Fruit fly (Drosophila melanogaster) whole organism, embryonic: ENCODE data around the gene CG12773.

ENCODE experiments used
- CG10321 ChIP-seq: fragments of 200-800 bp; sonication (Bioruptor generic); IDR thresholded peaks from 2 replicates; pipeline ENCODE4 v1.3.6; 2022; ENCODE audit warnings: missing biosample characterization, missing genetic modification characterization
- CG11696 ChIP-seq: fragments of 200-800 bp; sonication (Bioruptor generic); IDR thresholded peaks from 2 replicates; pipeline ENCODE4 v1.3.6; 2022; ENCODE audit warnings: missing biosample characterization, missing genetic modification characterization
- CG12659 ChIP-seq: fragments of 200-800 bp; sonication (Bioruptor generic); optimal IDR thresholded peaks from 3 replicates; lab custom pipeline; 2017; ENCODE audit warnings: mild to moderate bottlenecking, missing biosample characterization, missing genetic modification reagents, missing genetic modification characterization
- CG13287 ChIP-seq: fragments of 200-800 bp; sonication (Bioruptor generic); IDR thresholded peaks from 2 replicates; pipeline ENCODE4 v1.3.6; 2022; ENCODE audit warnings: missing biosample characterization, missing genetic modification characterization; ENCODE audit not compliant: partially characterized antibody
- CG13894 ChIP-seq: fragments of 200-800 bp; sonication (Bioruptor generic); optimal IDR thresholded peaks from 3 replicates; lab custom pipeline; 2018; ENCODE audit warnings: missing biosample characterization, mild to moderate bottlenecking, missing genetic modification characterization, moderate library complexity
- CG14441 ChIP-seq: fragments of 200-800 bp; sonication (Bioruptor generic); IDR thresholded peaks from 2 replicates; pipeline ENCODE4 v1.3.6; 2022; ENCODE audit warnings: missing biosample characterization, missing genetic modification characterization
- CG14860 ChIP-seq: fragments of 200-800 bp; sonication (Bioruptor generic); IDR thresholded peaks from 3 replicates; pipeline ENCODE4 v1.3.6; 2022; ENCODE audit warnings: missing biosample characterization, missing genetic modification characterization; ENCODE audit not compliant: partially characterized antibody
- CG18764 ChIP-seq: fragments of 200-800 bp; sonication (Bioruptor generic); optimal IDR thresholded peaks from 3 replicates; lab custom pipeline; 2016; ENCODE audit warnings: missing biosample characterization, missing genetic modification characterization
- CG2120 ChIP-seq: fragments of 200-800 bp; sonication (Bioruptor generic); optimal IDR thresholded peaks from 3 replicates; lab custom pipeline; 2016; ENCODE audit warnings: missing biosample characterization, missing genetic modification characterization
- CG30403 ChIP-seq: fragments of 200-800 bp; sonication (Bioruptor generic); optimal IDR thresholded peaks from 3 replicates; lab custom pipeline; 2016; ENCODE audit warnings: missing biosample characterization, missing genetic modification characterization
- CG32532 ChIP-seq: fragments of 200-800 bp; sonication (Bioruptor generic); IDR thresholded peaks from 2 replicates; pipeline ENCODE4 v1.3.6; 2022; ENCODE audit warnings: missing biosample characterization, missing genetic modification characterization
- CG34422 ChIP-seq: fragments of 200-800 bp; sonication (Bioruptor generic); IDR thresholded peaks from 3 replicates; pipeline ENCODE4 v1.3.6; 2022; ENCODE audit warnings: missing biosample characterization, missing genetic modification characterization
- CG7357 ChIP-seq: fragments of 200-800 bp; sonication (Bioruptor generic); IDR thresholded peaks from 3 replicates; pipeline ENCODE4 v1.3.6; 2022; ENCODE audit warnings: missing biosample characterization, missing genetic modification characterization
- CG8388 ChIP-seq: fragments of 200-800 bp; sonication (Bioruptor generic); optimal IDR thresholded peaks from 2 replicates; lab custom pipeline; 2019; ENCODE audit warnings: missing biosample characterization, mild to moderate bottlenecking, missing genetic modification characterization, moderate library complexity
- CG8924 ChIP-seq: fragments of 200-800 bp; optimal IDR thresholded peaks from 3 replicates; lab custom pipeline; 2019; ENCODE audit warnings: missing biosample characterization, mild to moderate bottlenecking, missing genetic modification characterization, moderate library complexity
- CG9609 ChIP-seq: fragments of 200-800 bp; sonication (Bioruptor generic); optimal IDR thresholded peaks from 3 replicates; lab custom pipeline; 2016; ENCODE audit warnings: missing biosample characterization, missing genetic modification characterization
- CrebB ChIP-seq: fragments of 200-800 bp; sonication (Bioruptor generic); optimal IDR thresholded peaks from 3 replicates; lab custom pipeline; 2018; ENCODE audit warnings: missing biosample characterization, mild to moderate bottlenecking, missing genetic modification characterization
- Dek ChIP-seq: fragments of 200-800 bp; sonication (Bioruptor generic); optimal IDR thresholded peaks from 3 replicates; lab custom pipeline; 2019; ENCODE audit warnings: missing biosample characterization, mild to moderate bottlenecking, missing genetic modification characterization, moderate library complexity
- Dip2 ChIP-seq: fragments of 200-800 bp; sonication (Bioruptor generic); IDR thresholded peaks from 2 replicates; pipeline ENCODE4 v1.3.6; 2022; ENCODE audit warnings: missing biosample characterization, missing genetic modification characterization
- Dip3 ChIP-seq: fragments of 200-800 bp; sonication (Bioruptor generic); optimal IDR thresholded peaks from 3 replicates; lab custom pipeline; 2016; ENCODE audit warnings: missing biosample characterization, missing genetic modification characterization
- Doc2 ChIP-seq: fragments of 200-800 bp; sonication (Bioruptor generic); IDR thresholded peaks from 2 replicates; pipeline ENCODE4 v1.3.6; 2022; ENCODE audit warnings: missing biosample characterization, missing genetic modification characterization
- ERR ChIP-seq: fragments of 200-800 bp; sonication (Bioruptor generic); optimal IDR thresholded peaks from 2 replicates; lab custom pipeline; 2016; ENCODE audit warnings: missing biosample characterization, missing genetic modification characterization
- Elba2 ChIP-seq: fragments of 200-800 bp; sonication (Bioruptor generic); optimal IDR thresholded peaks from 3 replicates; lab custom pipeline; 2016; ENCODE audit warnings: missing biosample characterization, missing genetic modification characterization
- Fer3 ChIP-seq: fragments of 200-800 bp; sonication (Bioruptor generic); optimal IDR thresholded peaks from 2 replicates; lab custom pipeline; 2018; ENCODE audit warnings: missing biosample characterization, mild to moderate bottlenecking, missing genetic modification characterization, moderate library complexity
- HLHmδ ChIP-seq: fragments of 200-800 bp; sonication (Bioruptor generic); optimal IDR thresholded peaks from 2 replicates; lab custom pipeline; 2018; ENCODE audit warnings: missing biosample characterization, mild to moderate bottlenecking, missing genetic modification characterization, moderate library complexity
- Hand ChIP-seq: fragments of 200-800 bp; sonication (Bioruptor generic); optimal IDR thresholded peaks from 2 replicates; lab custom pipeline; 2017; ENCODE audit warnings: mild to moderate bottlenecking, missing biosample characterization, missing genetic modification reagents, missing genetic modification characterization
- Hey ChIP-seq: fragments of 200-800 bp; sonication (Bioruptor generic); optimal IDR thresholded peaks from 3 replicates; lab custom pipeline; 2018; ENCODE audit warnings: missing biosample characterization, mild to moderate bottlenecking, missing genetic modification characterization
- Mes4 ChIP-seq: fragments of 200-800 bp; sonication (Bioruptor generic); optimal IDR thresholded peaks from 2 replicates; lab custom pipeline; 2016; ENCODE audit warnings: missing biosample characterization, missing genetic modification characterization
- Sin3A ChIP-seq: fragments of >200 bp; optimal IDR thresholded peaks from 2 replicates; lab custom pipeline; 2018
- al ChIP-seq: fragments of 200-800 bp; sonication (Bioruptor generic); IDR thresholded peaks from 2 replicates; pipeline ENCODE4 v1.3.6; 2022; ENCODE audit warnings: missing biosample characterization, missing genetic modification characterization
- bcd ChIP-seq: fragments of 200-800 bp; sonication (Bioruptor generic); optimal IDR thresholded peaks from 2 replicates; lab custom pipeline; 2017; ENCODE audit warnings: missing biosample characterization, mild to moderate bottlenecking, missing genetic modification characterization
- cg ChIP-seq: fragments of 200-800 bp; sonication (Bioruptor generic); optimal IDR thresholded peaks from 3 replicates; lab custom pipeline; 2019; ENCODE audit warnings: missing biosample characterization, mild to moderate bottlenecking, missing genetic modification characterization, moderate library complexity
- chif ChIP-seq, 2 experiments: fragments of 200-800 bp; sonication (Bioruptor generic); optimal IDR thresholded peaks; 3 replicates each; lab custom pipeline; 2016; ENCODE audit warnings: missing biosample characterization in 2 of 2, missing genetic modification characterization in 2 of 2
- chm ChIP-seq: fragments of 200-800 bp; sonication (Bioruptor generic); IDR thresholded peaks from 2 replicates; pipeline ENCODE4 v1.3.6; 2022; ENCODE audit warnings: missing biosample characterization, missing genetic modification characterization
- dmrt99B ChIP-seq: fragments of 200-800 bp; sonication (Bioruptor generic); optimal IDR thresholded peaks from 2 replicates; lab custom pipeline; 2018; ENCODE audit warnings: missing biosample characterization, mild to moderate bottlenecking, missing genetic modification characterization, moderate library complexity
- ewg ChIP-seq: fragments of 200-800 bp; sonication (Bioruptor generic); optimal IDR thresholded peaks from 3 replicates; lab custom pipeline; 2017; ENCODE audit warnings: mild to moderate bottlenecking, missing biosample characterization, missing genetic modification reagents, missing genetic modification characterization
- eyg ChIP-seq: fragments of 200-800 bp; sonication (Bioruptor generic); optimal IDR thresholded peaks from 3 replicates; lab custom pipeline; 2016; ENCODE audit warnings: missing biosample characterization, missing genetic modification characterization
- gcm2 ChIP-seq: fragments of 200-800 bp; sonication (Bioruptor generic); optimal IDR thresholded peaks from 2 replicates; lab custom pipeline; 2016; ENCODE audit warnings: missing biosample characterization, missing genetic modification characterization
- grau ChIP-seq: fragments of 200-800 bp; optimal IDR thresholded peaks from 3 replicates; lab custom pipeline; 2019; ENCODE audit warnings: missing biosample characterization, mild to moderate bottlenecking, missing genetic modification characterization, moderate library complexity
- hkb ChIP-seq, 2 experiments: fragments of 200-800 bp in 1 of 2; fragments of >200 bp in 1 of 2; sonication (Bioruptor generic) in 1 of 2; IDR thresholded peaks in 1 of 2; optimal IDR thresholded peaks in 1 of 2; 2 replicates each; pipeline versions ENCODE4 v1.3.6 to Lab custom; 2017 to 2022; ENCODE audit warnings: missing biosample characterization in 1 of 2, missing genetic modification characterization in 1 of 2
- jigr1 ChIP-seq: fragments of 200-800 bp; sonication (Bioruptor generic); IDR thresholded peaks from 3 replicates; pipeline ENCODE4 v1.3.6; 2022; ENCODE audit warnings: missing biosample characterization, missing genetic modification characterization
- lola ChIP-seq, 3 experiments: fragments of >200 bp in 2 of 3; fragments of 200-800 bp in 1 of 3; sonication (Bioruptor generic) in 1 of 3; optimal IDR thresholded peaks; 2 replicates each; lab custom pipeline; 2017 to 2019; ENCODE audit warnings: missing biosample characterization in 3 of 3, missing genetic modification characterization in 3 of 3, mild to moderate bottlenecking in 1 of 3, moderate library complexity in 1 of 3
- nmo ChIP-seq: fragments of 200-800 bp; sonication (Bioruptor generic); optimal IDR thresholded peaks from 2 replicates; lab custom pipeline; 2018; ENCODE audit warnings: missing biosample characterization, mild to moderate bottlenecking, missing genetic modification characterization, moderate library complexity
- odd ChIP-seq: fragments of 200-800 bp; sonication (Bioruptor generic); optimal IDR thresholded peaks from 2 replicates; lab custom pipeline; 2017; ENCODE audit warnings: missing biosample characterization, mild to moderate bottlenecking, missing genetic modification characterization
- phol ChIP-seq: fragments of 200-800 bp; sonication (Bioruptor generic); optimal IDR thresholded peaks from 3 replicates; lab custom pipeline; 2018; ENCODE audit warnings: missing biosample characterization, mild to moderate bottlenecking, missing genetic modification characterization, moderate library complexity
- repo ChIP-seq: fragments of 200-800 bp; sonication (Bioruptor generic); optimal IDR thresholded peaks from 2 replicates; lab custom pipeline; 2016; ENCODE audit warnings: missing biosample characterization, missing genetic modification characterization
- sens ChIP-seq: fragments of 200-800 bp; sonication (Bioruptor generic); peaks from one replicate; lab custom pipeline; 2016; ENCODE audit warnings: missing biosample characterization, missing genetic modification characterization
- tna ChIP-seq: fragments of 200-800 bp; sonication (Bioruptor generic); IDR thresholded peaks from 2 replicates; pipeline ENCODE4 v1.3.6; 2022; ENCODE audit warnings: missing biosample characterization, missing genetic modification characterization; ENCODE audit not compliant: partially characterized antibody
- unc-4 ChIP-seq: fragments of 200-800 bp; sonication (Bioruptor generic); IDR thresholded peaks from 2 replicates; pipeline ENCODE4 v1.3.6; 2022; ENCODE audit warnings: missing biosample characterization, missing genetic modification characterization; ENCODE audit not compliant: partially characterized antibody

Gene CG12773

DNA sequence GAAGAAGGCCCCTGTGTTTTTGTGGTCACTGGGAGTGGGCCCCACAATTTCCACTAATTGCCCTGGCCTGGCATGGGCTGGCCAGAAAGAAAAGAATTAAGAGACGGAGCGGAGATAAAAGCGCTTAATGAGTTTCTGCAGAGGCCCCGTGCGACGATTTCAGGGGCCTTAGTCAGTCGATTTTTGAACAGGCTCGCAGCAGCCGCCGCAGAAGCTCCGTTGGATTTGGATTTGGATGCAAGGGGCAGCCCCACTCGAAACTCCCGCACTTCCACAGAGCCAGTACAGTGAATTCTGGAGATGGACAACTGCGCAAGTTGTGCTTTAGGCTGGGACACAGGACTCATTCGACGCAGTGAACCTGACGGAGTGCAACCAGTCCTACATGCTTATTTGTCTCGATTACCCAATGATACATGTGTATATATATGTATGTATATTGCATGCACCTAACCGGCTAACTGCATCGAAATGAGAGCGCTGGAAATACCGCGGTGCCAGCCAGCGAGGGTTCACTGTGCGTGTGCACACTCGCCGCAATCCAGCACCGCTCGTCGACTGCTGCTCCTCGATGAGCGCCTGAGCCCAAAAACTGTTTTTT is 44.8 kb upstream of the CG12773 start (continued):
- TF ChIP-seq hkb (optimal IDR thresholded peaks at IDR 0.05; lab: Kevin White, UChicago) (no peak), hkb (GFP tag; IDR thresholded peaks at IDR 0.05; lab: Robert Waterston, UW) (peak; percentile 72; the same call in 1 of the 2 replicates), HLHmδ (no peak), odd (peak; percentile 39), Hey (tag; lab: Kevin White, UChicago) (no peak), CG14860 (GFP tag; lab: Robert Waterston, UW) (no peak), CG32532 (GFP tag; lab: Robert Waterston, UW) (peak; percentile 58), Dek (peak; percentile 31), CG8388 (GFP tag; lab: Kevin White, UChicago) (peak; percentile 29), CG7357 (GFP tag; lab: Robert Waterston, UW) (peak; percentile 74; the same call in 2 of the 3 replicates), cg (GFP tag; lab: Kevin White, UChicago) (no peak), eyg (GFP tag; lab: Kevin White, UChicago) (no peak), Mes4 (GFP tag; lab: Kevin White, UChicago) (no peak), CG2120 (GFP tag; lab: Kevin White, UChicago) (peak; percentile 79), Dip3 (GFP tag; lab: Kevin White, UChicago) (peak; percentile 53), phol (tag; lab: Kevin White, UChicago) (peak; percentile 62), lola (GFP tag; optimal IDR thresholded peaks at IDR 0.05; lab: Kevin White, UChicago) (peak in 1 of 3 experiments; percentile 38), CG9609 (GFP tag; lab: Kevin White, UChicago) (peak; percentile 28), tna (GFP tag; lab: Robert Waterston, UW) (no peak), chm (GFP tag; lab: Robert Waterston, UW) (no peak), bcd (GFP tag; lab: Kevin White, UChicago) (peak; percentile 71), chif (GFP tag; optimal IDR thresholded peaks at IDR 0.05; lab: Kevin White, UChicago) (peak; percentile 11 to 72), CG8924 (tag; lab: Kevin White, UChicago) (peak; percentile 26), repo (GFP tag; lab: Kevin White, UChicago) (no peak), CG13287 (GFP tag; lab: Robert Waterston, UW) (no peak), CG30403 (GFP tag; lab: Kevin White, UChicago) (peak; percentile 75), CG12659 (peak; percentile 34), Fer3 (peak; percentile 56), Doc2 (GFP tag; lab: Robert Waterston, UW) (no peak), ewg (GFP tag; lab: Kevin White, UChicago) (peak; percentile 30), Hand (GFP tag; lab: Kevin White, UChicago) (peak; percentile 30), Sin3A (lab: Kevin White, UChicago) (no peak), CG10321 (no peak), unc-4 (no peak), jigr1 (GFP tag; lab: Robert Waterston, UW) (peak; percentile 56; the same call in 2 of the 3 replicates), Dip2 (GFP tag; lab: Robert Waterston, UW) (no peak), CG11696 (GFP tag; lab: Robert Waterston, UW) (peak; percentile 50; the same call in 1 of the 2 replicates), Elba2 (GFP tag; lab: Kevin White, UChicago) (no peak), al (GFP tag; lab: Robert Waterston, UW) (peak; percentile 52), gcm2 (no peak), sens (GFP tag; lab: Kevin White, UChicago) (peak; percentile 85), ERR (GFP tag; lab: Kevin White, UChicago) (no peak), CG14441 (GFP tag; lab: Robert Waterston, UW) (peak; percentile 70), grau (tag; lab: Kevin White, UChicago) (peak; percentile 98), nmo (GFP tag; lab: Kevin White, UChicago) (peak; percentile 73), CG34422 (GFP tag; lab: Robert Waterston, UW) (peak; percentile 53; the same call in 1 of the 3 replicates), dmrt99B (tag; lab: Kevin White, UChicago) (peak; percentile 67), CG18764 (peak; percentile 8), CrebB (tag; lab: Kevin White, UChicago) (no peak), CG13894 (no peak)
